Worm (Caenorhabditis elegans): ENCODE results near the gene shl-1.

Gene shl-1

DNA sequence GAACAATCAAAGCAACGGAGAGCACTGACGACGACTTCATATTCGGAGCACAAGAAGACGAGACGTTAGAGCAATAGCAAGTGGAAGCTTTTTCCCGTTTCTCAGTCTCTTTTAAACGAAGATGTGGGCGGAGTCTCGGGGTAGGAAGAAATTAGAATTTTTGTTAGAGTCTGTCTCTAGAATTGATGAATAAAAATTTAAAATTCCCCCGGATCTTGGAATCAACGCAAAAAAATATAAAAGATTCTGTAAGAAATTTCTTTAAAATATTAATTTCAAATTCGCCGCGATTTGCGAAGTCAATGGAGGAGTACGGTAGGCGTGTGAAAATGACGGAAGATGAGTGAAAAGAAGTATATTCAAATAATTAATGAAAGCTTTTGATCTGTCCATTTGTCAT lies 29.6 kb upstream of the shl-1 start, which contains the start of gene nlp-71:
TSS of gene nlp-71 (minus strand) at position 101 of the 400 bp plus-strand sequence.
- TF ChIP-seq xnd-1 (tag; optimal IDR thresholded peaks at IDR 0.05), result no peak
- TF ChIP-seq Y53F4B.3 (GFP tag; IDR thresholded peaks at IDR 0.05), result no peak
- TF ChIP-seq ama-1 (optimal IDR thresholded peaks at IDR 0.05), result no peak
- TF ChIP-seq ama-1 (GFP tag; optimal IDR thresholded peaks at IDR 0.05), result no peak
- TF ChIP-seq attf-5 (GFP tag; optimal IDR thresholded peaks at IDR 0.05), result no peak
- TF ChIP-seq lin-54 (GFP tag; optimal IDR thresholded peaks at IDR 0.05), result no peak
- TF ChIP-seq nhr-90 (tag; optimal IDR thresholded peaks at IDR 0.05), result no peak

- TF ChIP-seq bed-1 (GFP tag; IDR thresholded peaks at IDR 0.05) (no peak), B0261.1 (tag; optimal IDR thresholded peaks at IDR 0.05) (no peak), die-1 (tag; optimal IDR thresholded peaks at IDR 0.05) (no peak), nhr-120 (GFP tag; IDR thresholded peaks at IDR 0.05) (no peak), gei-17 (GFP tag; optimal IDR thresholded peaks at IDR 0.05) (no peak), K11D2.4 (GFP tag; IDR thresholded peaks at IDR 0.05) (no peak), attf-6 (GFP tag; IDR thresholded peaks at IDR 0.05) (no peak), Y79H2A.3 (GFP tag; conservative IDR thresholded peaks at IDR 0.05) (no peak), aptf-3 (GFP tag; IDR thresholded peaks at IDR 0.05) (no peak), dox-1 (GFP tag; IDR thresholded peaks at IDR 0.05) (no peak), egl-44 (GFP tag; IDR thresholded peaks at IDR 0.05) (no peak), madf-3 (GFP tag; IDR thresholded peaks at IDR 0.05) (no peak), F52B5.7 (tag; optimal IDR thresholded peaks at IDR 0.05) (no peak), ccch-3 (GFP tag; optimal IDR thresholded peaks at IDR 0.05) (no peak), sea-2 (GFP tag; IDR thresholded peaks at IDR 0.05) (no peak), K12H6.12 (tag; optimal IDR thresholded peaks at IDR 0.05) (no peak), Y53F4B.3 (GFP tag; IDR thresholded peaks at IDR 0.05) (no peak)
These were observed 21.0 kb upstream of the shl-1 start, which contains the start of gene srv-13 for ce11 chrIV:6404871-6405270. Gene srv-13, plus strand, starts transcription at chrIV:6405171.

- TF ChIP-seq ccch-3 (GFP tag; optimal IDR thresholded peaks at IDR 0.05) (no peak), lin-35 (GFP tag; optimal IDR thresholded peaks at IDR 0.05) (no peak), C17E4.6 (GFP tag; IDR thresholded peaks at IDR 0.05) (no peak), unc-62 (GFP tag; optimal IDR thresholded peaks at IDR 0.05) (no peak), attf-3 (GFP tag; conservative IDR thresholded peaks at IDR 0.05) (no peak), nhr-179 (tag; optimal IDR thresholded peaks at IDR 0.05) (no peak)
These were observed 19.5 kb upstream of the shl-1 start for ce11 chrIV:6403399-6403798.

- TF ChIP-seq tbx-9 (tag; optimal IDR thresholded peaks at IDR 0.05; ENCODE audit: borderline replicate concordance) (no peak), Y53G8AR.9 (GFP tag; conservative IDR thresholded peaks at IDR 0.05) (no peak), ztf-22 (GFP tag; optimal IDR thresholded peaks at IDR 0.05) (no peak), fkh-3 (tag; optimal IDR thresholded peaks at IDR 0.05) (no peak), hmg-1.2 (GFP tag; IDR thresholded peaks at IDR 0.05) (no peak), snpc-4 (GFP tag; optimal IDR thresholded peaks at IDR 0.05) (no peak), snpc-4 (tag; optimal IDR thresholded peaks at IDR 0.05) (no peak)
These were observed 18.6 kb upstream of the shl-1 start, which contains the start of gene sfrp-1 for ce11 chrIV:6402386-6402905. Gene sfrp-1, minus strand, starts transcription at chrIV:6402436.

All from whole organism, young adult.